Worm (Caenorhabditis elegans): Measurements from ENCODE around the gene Y46D2A.1.

Y46D2A.1 gene

DNA sequence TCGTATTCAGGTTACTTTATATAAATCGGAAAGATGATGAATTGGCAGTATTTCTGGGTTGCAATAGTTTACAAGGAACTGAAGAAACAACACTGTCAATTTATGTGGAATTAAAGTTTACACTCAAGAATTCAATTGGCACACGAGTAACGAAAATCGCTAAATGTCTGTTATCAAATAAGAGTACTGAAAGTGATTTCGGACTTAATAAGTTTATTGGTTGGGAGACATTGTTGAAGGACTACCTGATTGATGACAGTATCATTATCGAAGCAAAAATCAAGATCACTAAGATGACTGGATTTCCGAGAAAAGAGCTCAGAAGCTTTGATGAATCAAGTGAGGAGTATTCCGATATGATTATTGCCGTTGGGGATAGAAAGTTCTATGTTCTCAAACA, 52.9 kb downstream of the Y46D2A.1 start:
- TF ChIP-seq elt-3 (tag; optimal IDR thresholded peaks at IDR 0.05): no peak

All from whole organism, L2 larva.